Fruit fly (Drosophila melanogaster) whole organism, embryonic: ENCODE results near the gene Pfdn2.

Experiments used
- Aef1 ChIP-seq: fragments of 200-800 bp; sonication (Bioruptor generic); IDR thresholded peaks from 3 replicates; pipeline ENCODE4 v1.3.6; 2022; ENCODE audit warnings: missing biosample characterization, missing genetic modification characterization
- Bgb ChIP-seq: fragments of 200-800 bp; sonication (Bioruptor generic); IDR thresholded peaks from 2 replicates; pipeline ENCODE4 v1.3.6; 2022; ENCODE audit warnings: missing biosample characterization, missing genetic modification characterization; ENCODE audit not compliant: partially characterized antibody
- CG10147 ChIP-seq: fragments of 200-800 bp; sonication (Bioruptor generic); optimal IDR thresholded peaks from 2 replicates; lab custom pipeline; 2019; ENCODE audit warnings: missing biosample characterization, mild to moderate bottlenecking, missing genetic modification characterization, moderate library complexity
- CG10462 ChIP-seq: fragments of 200-800 bp; sonication (Bioruptor generic); optimal IDR thresholded peaks from 2 replicates; lab custom pipeline; 2016; ENCODE audit warnings: missing biosample characterization, missing genetic modification characterization
- CG16815 ChIP-seq: fragments of 200-800 bp; sonication (Bioruptor generic); optimal IDR thresholded peaks from 3 replicates; lab custom pipeline; 2017; ENCODE audit warnings: missing biosample characterization, mild to moderate bottlenecking, missing genetic modification characterization
- CG17802 ChIP-seq: fragments of 200-800 bp; sonication (Bioruptor generic); optimal IDR thresholded peaks from 2 replicates; lab custom pipeline; 2018; ENCODE audit warnings: missing biosample characterization, mild to moderate bottlenecking, missing genetic modification characterization, moderate library complexity
- CG18599 ChIP-seq: fragments of 200-800 bp; sonication (Bioruptor generic); optimal IDR thresholded peaks from 3 replicates; lab custom pipeline; 2017; ENCODE audit warnings: missing biosample characterization, missing genetic modification characterization, mild to moderate bottlenecking, moderate library complexity, missing genetic modification reagents
- CG2116 ChIP-seq: fragments of 200-800 bp; sonication (Bioruptor generic); optimal IDR thresholded peaks from 3 replicates; lab custom pipeline; 2018; ENCODE audit warnings: missing biosample characterization, mild to moderate bottlenecking, missing genetic modification characterization
- CG31388 ChIP-seq: fragments of 200-800 bp; sonication (Bioruptor generic); optimal IDR thresholded peaks from 2 replicates; lab custom pipeline; 2016; ENCODE audit warnings: missing biosample characterization, missing genetic modification characterization
- CG33213 ChIP-seq: fragments of 200-800 bp; sonication (Bioruptor generic); optimal IDR thresholded peaks from 3 replicates; lab custom pipeline; 2016; ENCODE audit warnings: missing biosample characterization, missing genetic modification characterization
- CG3407 ChIP-seq: fragments of 200-800 bp; sonication (Bioruptor generic); optimal IDR thresholded peaks from 2 replicates; lab custom pipeline; 2018; ENCODE audit warnings: missing biosample characterization, mild to moderate bottlenecking, missing genetic modification characterization
- CG34376 ChIP-seq: fragments of 200-800 bp; sonication (Bioruptor generic); optimal IDR thresholded peaks from 2 replicates; lab custom pipeline; 2018; ENCODE audit warnings: missing biosample characterization, mild to moderate bottlenecking, missing genetic modification characterization
- CG4707 ChIP-seq: fragments of 200-800 bp; sonication (Bioruptor generic); optimal IDR thresholded peaks from 2 replicates; lab custom pipeline; 2018; ENCODE audit warnings: missing biosample characterization, mild to moderate bottlenecking, missing genetic modification characterization, moderate library complexity
- CG6254 ChIP-seq: fragments of 200-800 bp; sonication (Bioruptor generic); optimal IDR thresholded peaks from 3 replicates; lab custom pipeline; 2017; ENCODE audit warnings: mild to moderate bottlenecking, missing biosample characterization, missing genetic modification reagents, missing genetic modification characterization
- CG6813 ChIP-seq: fragments of 200-800 bp; sonication (Bioruptor generic); optimal IDR thresholded peaks from 2 replicates; lab custom pipeline; 2017; ENCODE audit warnings: missing biosample characterization, missing genetic modification characterization, mild to moderate bottlenecking, moderate library complexity, missing genetic modification reagents
- CG7372 ChIP-seq: fragments of 200-800 bp; sonication (Bioruptor generic); IDR thresholded peaks from 2 replicates; pipeline ENCODE4 v1.3.6; 2022; ENCODE audit warnings: missing biosample characterization, missing genetic modification characterization
- CG7786 ChIP-seq: fragments of 200-800 bp; sonication (Bioruptor generic); optimal IDR thresholded peaks from 2 replicates; lab custom pipeline; 2016; ENCODE audit warnings: missing biosample characterization, missing genetic modification characterization
- CG7928 ChIP-seq: fragments of 200-800 bp; sonication (Bioruptor generic); optimal IDR thresholded peaks from 2 replicates; lab custom pipeline; 2017; ENCODE audit warnings: missing biosample characterization, mild to moderate bottlenecking, missing genetic modification characterization
- CG8478 ChIP-seq: fragments of >200 bp; optimal IDR thresholded peaks from 2 replicates; lab custom pipeline; 2018
- CG9437 ChIP-seq: fragments of 200-800 bp; sonication (Bioruptor generic); optimal IDR thresholded peaks from 2 replicates; lab custom pipeline; 2018; ENCODE audit warnings: missing biosample characterization, mild to moderate bottlenecking, missing genetic modification characterization
- CG9727 ChIP-seq: fragments of 200-800 bp; sonication (Bioruptor generic); optimal IDR thresholded peaks from 3 replicates; lab custom pipeline; 2017; ENCODE audit warnings: missing biosample characterization, mild to moderate bottlenecking, missing genetic modification characterization
- Chrac-16 ChIP-seq: fragments of 200-800 bp; sonication (Bioruptor generic); optimal IDR thresholded peaks from 3 replicates; lab custom pipeline; 2016; ENCODE audit warnings: missing biosample characterization, missing genetic modification characterization
- D ChIP-seq, 2 experiments: fragments of 200-800 bp in 1 of 2; fragments of >200 bp in 1 of 2; sonication (Bioruptor generic) in 1 of 2; optimal IDR thresholded peaks; 2 replicates in 1 of 2; 3 replicates in 1 of 2; lab custom pipeline; 2017; ENCODE audit warnings: mild to moderate bottlenecking in 1 of 2, missing biosample characterization in 1 of 2, missing genetic modification characterization in 1 of 2, missing genetic modification reagents in 1 of 2
- Fer1 ChIP-seq: fragments of 200-800 bp; sonication (Bioruptor generic); optimal IDR thresholded peaks from 2 replicates; lab custom pipeline; 2017; ENCODE audit warnings: missing biosample characterization, mild to moderate bottlenecking, missing genetic modification characterization
- H2.0 ChIP-seq: fragments of 200-800 bp; sonication (Bioruptor generic); IDR thresholded peaks from 2 replicates; pipeline ENCODE4 v1.3.6; 2022; ENCODE audit warnings: missing biosample characterization, missing genetic modification characterization
- Hr39 ChIP-seq: fragments of >200 bp; optimal IDR thresholded peaks from 2 replicates; lab custom pipeline; 2017
- Kr ChIP-seq: fragments of 200-800 bp; sonication (Bioruptor generic); optimal IDR thresholded peaks from 2 replicates; lab custom pipeline; 2017; ENCODE audit warnings: missing biosample characterization, mild to moderate bottlenecking, missing genetic modification characterization
- NC2α ChIP-seq: fragments of 200-800 bp; sonication (Bioruptor generic); optimal IDR thresholded peaks from 2 replicates; lab custom pipeline; 2016; ENCODE audit warnings: missing biosample characterization, missing genetic modification characterization
- NFAT ChIP-seq: fragments of 200-800 bp; sonication (Bioruptor generic); IDR thresholded peaks from 2 replicates; pipeline ENCODE4 v1.3.6; 2022; ENCODE audit warnings: missing biosample characterization, missing genetic modification characterization
- NfI ChIP-seq: fragments of 200-800 bp; sonication (Bioruptor generic); optimal IDR thresholded peaks from 3 replicates; lab custom pipeline; 2018; ENCODE audit warnings: missing biosample characterization, mild to moderate bottlenecking, missing genetic modification characterization, moderate library complexity
- Oaz ChIP-seq: fragments of 200-800 bp; sonication (Bioruptor generic); IDR thresholded peaks from 2 replicates; pipeline ENCODE4 v1.3.6; 2022; ENCODE audit warnings: missing biosample characterization, missing genetic modification characterization
- Scr ChIP-seq: fragments of 200-800 bp; sonication (Bioruptor generic); IDR thresholded peaks from 2 replicates; pipeline ENCODE4 v1.3.6; 2022; ENCODE audit warnings: missing biosample characterization, missing genetic modification characterization; ENCODE audit not compliant: partially characterized antibody
- Tbp ChIP-seq: fragments of >200 bp; optimal IDR thresholded peaks from 2 replicates; lab custom pipeline; 2018; ENCODE audit warnings: missing biosample characterization, missing genetic modification characterization
- Trl ChIP-seq, 3 experiments: fragments of >200 bp in 2 of 3; fragments of 200-800 bp in 1 of 3; sonication (Bioruptor generic) in 1 of 3; optimal IDR thresholded peaks; 2 replicates in 1 of 3; 3 replicates in 2 of 3; lab custom pipeline; 2016 to 2017; ENCODE audit warnings: missing biosample characterization in 1 of 3, missing genetic modification characterization in 1 of 3
- cas ChIP-seq: fragments of 200-800 bp; sonication (Bioruptor generic); IDR thresholded peaks from 2 replicates; pipeline ENCODE4 v1.3.6; 2022; ENCODE audit warnings: missing biosample characterization, missing genetic modification characterization
- caup ChIP-seq: fragments of 200-800 bp; sonication (Bioruptor generic); optimal IDR thresholded peaks from 3 replicates; lab custom pipeline; 2017; ENCODE audit warnings: missing biosample characterization, mild to moderate bottlenecking, missing genetic modification characterization, moderate library complexity; ENCODE audit not compliant: severe bottlenecking
- chm ChIP-seq: fragments of 200-800 bp; sonication (Bioruptor generic); IDR thresholded peaks from 2 replicates; pipeline ENCODE4 v1.3.6; 2022; ENCODE audit warnings: missing biosample characterization, missing genetic modification characterization
- da ChIP-seq: fragments of 200-800 bp; sonication (Bioruptor generic); optimal IDR thresholded peaks from 2 replicates; lab custom pipeline; 2016; ENCODE audit warnings: missing biosample characterization, missing genetic modification characterization
- dati ChIP-seq: fragments of 200-800 bp; sonication (Bioruptor generic); IDR thresholded peaks from 2 replicates; pipeline ENCODE4 v1.3.6; 2022; ENCODE audit warnings: missing biosample characterization, missing genetic modification characterization
- dimm ChIP-seq: fragments of 200-800 bp; sonication (Bioruptor generic); IDR thresholded peaks from 2 replicates; pipeline ENCODE4 v1.3.6; 2022; ENCODE audit warnings: missing biosample characterization, missing genetic modification characterization
- disco-r ChIP-seq: fragments of 200-800 bp; sonication (Bioruptor generic); optimal IDR thresholded peaks from 2 replicates; lab custom pipeline; 2016; ENCODE audit warnings: missing biosample characterization, missing genetic modification characterization
- ewg ChIP-seq: fragments of 200-800 bp; sonication (Bioruptor generic); optimal IDR thresholded peaks from 3 replicates; lab custom pipeline; 2017; ENCODE audit warnings: mild to moderate bottlenecking, missing biosample characterization, missing genetic modification reagents, missing genetic modification characterization
- fd64A ChIP-seq: fragments of 200-800 bp; sonication (Bioruptor generic); optimal IDR thresholded peaks from 3 replicates; lab custom pipeline; 2018; ENCODE audit warnings: missing biosample characterization, mild to moderate bottlenecking, missing genetic modification characterization
- hb ChIP-seq: fragments of 200-800 bp; sonication (Bioruptor generic); IDR thresholded peaks from 3 replicates; pipeline ENCODE4 v1.3.6; 2022; ENCODE audit warnings: missing biosample characterization, missing genetic modification characterization; ENCODE audit not compliant: partially characterized antibody
- hth ChIP-seq: fragments of >200 bp; optimal IDR thresholded peaks from 2 replicates; lab custom pipeline; 2017; ENCODE audit warnings: inconsistent platforms
- lbe ChIP-seq: fragments of 200-800 bp; sonication (Bioruptor generic); optimal IDR thresholded peaks from 2 replicates; lab custom pipeline; 2016; ENCODE audit warnings: missing biosample characterization, mild to moderate bottlenecking, missing genetic modification characterization
- nom ChIP-seq: fragments of 200-800 bp; sonication (Bioruptor generic); optimal IDR thresholded peaks from 2 replicates; lab custom pipeline; 2017; ENCODE audit warnings: missing biosample characterization, missing genetic modification characterization, mild to moderate bottlenecking, moderate library complexity, missing genetic modification reagents
- pum ChIP-seq: fragments of 200-800 bp; sonication (Bioruptor generic); optimal IDR thresholded peaks from 2 replicates; lab custom pipeline; 2016; ENCODE audit warnings: missing biosample characterization, missing genetic modification characterization
- tll ChIP-seq, 2 experiments: fragments of 200-800 bp in 1 of 2; fragments of >200 bp in 1 of 2; sonication (Bioruptor generic) in 1 of 2; optimal IDR thresholded peaks; 2 replicates each; lab custom pipeline; 2017 to 2019; ENCODE audit warnings: missing biosample characterization in 2 of 2, missing genetic modification characterization in 2 of 2, mild to moderate bottlenecking in 1 of 2, moderate library complexity in 1 of 2
- toy ChIP-seq: fragments of 200-800 bp; sonication (Bioruptor generic); IDR thresholded peaks from 2 replicates; pipeline ENCODE4 v1.3.6; 2022; ENCODE audit warnings: missing biosample characterization, missing genetic modification characterization
- z ChIP-seq: fragments of 200-800 bp; sonication (Bioruptor generic); IDR thresholded peaks from 3 replicates; pipeline ENCODE4 v1.3.6; 2022; ENCODE audit warnings: missing biosample characterization, missing genetic modification characterization

Gene Pfdn2

DNA sequence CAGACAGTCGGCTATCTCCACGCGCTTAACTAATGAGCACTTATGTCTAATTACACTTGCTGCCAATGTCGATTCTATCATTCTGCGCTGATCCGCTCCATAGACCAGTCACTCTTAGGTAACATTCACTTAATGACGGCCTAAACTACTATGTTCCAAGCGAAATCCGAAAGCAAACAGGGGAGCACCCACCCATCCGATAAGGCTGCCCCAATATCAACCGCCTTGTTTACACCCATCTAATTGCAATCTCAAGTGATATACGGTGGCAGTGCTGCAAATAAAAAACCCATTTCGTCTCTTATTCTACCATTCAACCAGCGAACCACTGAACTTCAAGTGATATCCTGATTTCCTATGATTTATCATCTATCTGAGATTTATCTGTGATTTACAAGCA, 24.8 kb downstream of the Pfdn2 start (continued):
- TF ChIP-seq hb (GFP tag; lab: Robert Waterston, UW) = no peak
- TF ChIP-seq NFAT (GFP tag; lab: Robert Waterston, UW) = no peak
- no peak for TF ChIP-seq CG10147 (GFP tag; lab: Kevin White, UChicago)
- TF ChIP-seq CG9727 (GFP tag; lab: Kevin White, UChicago) = no peak
- TF ChIP-seq CG3407 (GFP tag; lab: Kevin White, UChicago) = no peak
- TF ChIP-seq pum (GFP tag; lab: Kevin White, UChicago) = no peak
- TF ChIP-seq Hr39 (lab: Kevin White, UChicago) = no peak
- no peak for TF ChIP-seq Tbp
- no peak for TF ChIP-seq cas (GFP tag; lab: Robert Waterston, UW)
- peak; percentile 61 for TF ChIP-seq CG6813 (GFP tag; lab: Kevin White, UChicago)
- TF ChIP-seq Scr (GFP tag; lab: Robert Waterston, UW) = no peak
- TF ChIP-seq CG9437 = no peak
- TF ChIP-seq ewg (GFP tag; lab: Kevin White, UChicago) = no peak
- peak; percentile 18 for TF ChIP-seq fd64A
- TF ChIP-seq Chrac-16 (GFP tag; lab: Kevin White, UChicago) = no peak
- no peak for TF ChIP-seq CG7928 (GFP tag; lab: Kevin White, UChicago)
- no peak for TF ChIP-seq CG6254 (GFP tag; lab: Kevin White, UChicago)
- no peak for TF ChIP-seq CG2116 (GFP tag; lab: Kevin White, UChicago)
- TF ChIP-seq CG7786 = no peak
- no peak for TF ChIP-seq H2.0
- no peak for TF ChIP-seq CG17802 (tag; lab: Kevin White, UChicago)
- no peak for TF ChIP-seq CG8478
- TF ChIP-seq da = no peak
- no peak for TF ChIP-seq nom (GFP tag; lab: Kevin White, UChicago)
- TF ChIP-seq chm (GFP tag; lab: Robert Waterston, UW) = no peak
- no peak for TF ChIP-seq Bgb (GFP tag; lab: Robert Waterston, UW)
- no peak for TF ChIP-seq Kr
- TF ChIP-seq CG33213 (GFP tag; lab: Kevin White, UChicago) = no peak
- TF ChIP-seq CG4707 (GFP tag; lab: Kevin White, UChicago) = no peak
- TF ChIP-seq z (GFP tag; lab: Robert Waterston, UW) = no peak
- TF ChIP-seq CG10462 (GFP tag; lab: Kevin White, UChicago) = no peak
- no peak for TF ChIP-seq lbe (GFP tag; lab: Kevin White, UChicago)
- peak; percentile 81 for TF ChIP-seq CG18599 (GFP tag; lab: Kevin White, UChicago)
- peak; percentile 70 for TF ChIP-seq caup (GFP tag; lab: Kevin White, UChicago)
- TF ChIP-seq toy (GFP tag; lab: Robert Waterston, UW) = no peak
- TF ChIP-seq CG16815 (GFP tag; lab: Kevin White, UChicago) = no peak
- TF ChIP-seq CG31388 (GFP tag; lab: Kevin White, UChicago) = no peak
- peak; percentile 66 for TF ChIP-seq CG34376 (GFP tag; lab: Kevin White, UChicago)
- TF ChIP-seq Fer1 (GFP tag; lab: Kevin White, UChicago) = peak; percentile 86
- TF ChIP-seq Oaz (GFP tag; lab: Robert Waterston, UW) = no peak
- TF ChIP-seq dati = no peak
- TF ChIP-seq Aef1 = no peak
- no peak for TF ChIP-seq Trl (optimal IDR thresholded peaks at IDR 0.05; lab: Kevin White, UChicago)
- no peak for TF ChIP-seq Trl (GFP tag; optimal IDR thresholded peaks at IDR 0.05; lab: Kevin White, UChicago)
- no peak for TF ChIP-seq tll (GFP tag; optimal IDR thresholded peaks at IDR 0.05; lab: Kevin White, UChicago)
- no peak for TF ChIP-seq NfI (GFP tag; lab: Kevin White, UChicago)
- no peak for TF ChIP-seq CG7372
- TF ChIP-seq NC2α (GFP tag; lab: Kevin White, UChicago) = no peak
- TF ChIP-seq dimm = no peak
- TF ChIP-seq D (optimal IDR thresholded peaks at IDR 0.05; lab: Kevin White, UChicago) = no peak
- no peak for TF ChIP-seq D (GFP tag; optimal IDR thresholded peaks at IDR 0.05; lab: Kevin White, UChicago)
- TF ChIP-seq disco-r (GFP tag; lab: Kevin White, UChicago) = no peak
- TF ChIP-seq hth (lab: Kevin White, UChicago) = no peak
